Fruit fly (Drosophila melanogaster) whole organism, adult: ENCODE data around the gene CG11768.

Experiments used
- CG11617 ChIP-seq: fragments of 200-800 bp; sonication (Bioruptor generic); optimal IDR thresholded peaks from 2 replicates; lab custom pipeline; 2017; ENCODE audit warnings: mild to moderate bottlenecking, missing biosample characterization, missing genetic modification reagents, missing genetic modification characterization
- CG7101 ChIP-seq: fragments of 200-800 bp; sonication (Bioruptor generic); optimal IDR thresholded peaks from 2 replicates; lab custom pipeline; 2018; ENCODE audit warnings: missing biosample characterization, mild to moderate bottlenecking, missing genetic modification characterization, moderate library complexity
- Crg-1 ChIP-seq: fragments of 200-800 bp; sonication (Bioruptor generic); optimal IDR thresholded peaks from 2 replicates; lab custom pipeline; 2016; ENCODE audit warnings: missing biosample characterization, missing genetic modification characterization
- cic ChIP-seq: fragments of 200-800 bp; sonication (Bioruptor generic); optimal IDR thresholded peaks from 2 replicates; lab custom pipeline; 2017; ENCODE audit warnings: missing biosample characterization, mild to moderate bottlenecking, missing genetic modification characterization, moderate library complexity
- kay ChIP-seq: fragments of 200-800 bp; sonication (Bioruptor generic); peaks from one replicate; lab custom pipeline; 2016; ENCODE audit warnings: missing biosample characterization, missing genetic modification characterization, borderline replicate concordance
- ovo ChIP-seq: fragments of 200-800 bp; sonication (Bioruptor generic); optimal IDR thresholded peaks from 2 replicates; lab custom pipeline; 2016; ENCODE audit warnings: missing biosample characterization, missing genetic modification characterization
- pad ChIP-seq: fragments of 200-800 bp; sonication (Bioruptor generic); optimal IDR thresholded peaks from 3 replicates; lab custom pipeline; 2017; ENCODE audit warnings: missing biosample characterization, missing genetic modification characterization, mild to moderate bottlenecking, moderate library complexity, missing genetic modification reagents
- tj ChIP-seq: fragments of 200-800 bp; sonication (Bioruptor generic); optimal IDR thresholded peaks from 3 replicates; lab custom pipeline; 2017; ENCODE audit warnings: missing biosample characterization, mild to moderate bottlenecking, missing genetic modification characterization, moderate library complexity

dm6 chr3R:8788722-8789400, 20.9 kb upstream of the CG11768 start:
- TF ChIP-seq Crg-1 (GFP tag; lab: Kevin White, UChicago) (no peak), CG11617 (no peak), cic (GFP tag; lab: Kevin White, UChicago) (no peak), kay (GFP tag; lab: Kevin White, UChicago) (no peak), CG7101 (tag; lab: Kevin White, UChicago) (no peak), ovo (no peak), tj (GFP tag; lab: Kevin White, UChicago) (no peak), pad (GFP tag; lab: Kevin White, UChicago) (no peak)
